Fruit fly (Drosophila melanogaster): ENCODE measurements around the gene pes.
A peak's percentile ranks its signal among the peaks of the same experiment; 100 is the strongest.

The pes gene

dm6 chr2L:8007160-8007876, 13.3 kb upstream of the pes start, which contains the start of gene Spn28Dc (continued):
- TF ChIP-seq CG3032 (tag; optimal IDR thresholded peaks at IDR 0.05), result no peak
- no peak for TF ChIP-seq Sox15 (GFP tag; optimal IDR thresholded peaks at IDR 0.05)
- TF ChIP-seq Ets21C (GFP tag; optimal IDR thresholded peaks at IDR 0.05), result no peak
- no peak for TF ChIP-seq fd85E (GFP tag; optimal IDR thresholded peaks at IDR 0.05)
- TF ChIP-seq CG8119 (GFP tag; IDR thresholded peaks at IDR 0.05), result no peak
- TF ChIP-seq CG6276 (GFP tag; optimal IDR thresholded peaks at IDR 0.05), result no peak
- no peak for TF ChIP-seq achi (GFP tag; optimal IDR thresholded peaks at IDR 0.05)
- TF ChIP-seq Hr38 (GFP tag; optimal IDR thresholded peaks at IDR 0.05), result no peak
- peak; percentile 64 for TF ChIP-seq CG9139 (GFP tag; optimal IDR thresholded peaks at IDR 0.05)
- TF ChIP-seq CG8632 (GFP tag; optimal IDR thresholded peaks at IDR 0.05), result no peak
- no peak for TF ChIP-seq dac (GFP tag; optimal IDR thresholded peaks at IDR 0.05)
- no peak for TF ChIP-seq Gug (GFP tag; IDR thresholded peaks at IDR 0.05)
- no peak for TF ChIP-seq spab (GFP tag; optimal IDR thresholded peaks at IDR 0.05)
- no peak for TF ChIP-seq CG11902 (GFP tag; optimal IDR thresholded peaks at IDR 0.05)
- TF ChIP-seq CG16779 (tag; optimal IDR thresholded peaks at IDR 0.05), result peak; percentile 60
- no peak for TF ChIP-seq CG11294 (GFP tag; IDR thresholded peaks at IDR 0.05)
- TF ChIP-seq Lpt (GFP tag; optimal IDR thresholded peaks at IDR 0.05), result no peak
- no peak for TF ChIP-seq CG8319 (GFP tag; optimal IDR thresholded peaks at IDR 0.05)

- no peak for TF ChIP-seq CG6854 (GFP tag; optimal IDR thresholded peaks at IDR 0.05)
- peak; percentile 95 for TF ChIP-seq Eip78C (GFP tag)
- TF ChIP-seq CG31627 (GFP tag; optimal IDR thresholded peaks at IDR 0.05), result peak; percentile 25
- TF ChIP-seq CG6792 (GFP tag; optimal IDR thresholded peaks at IDR 0.05), result peak; percentile 15
- TF ChIP-seq Lpt (GFP tag; optimal IDR thresholded peaks at IDR 0.05), result peak; percentile 34
- TF ChIP-seq esn (GFP tag; optimal IDR thresholded peaks at IDR 0.05), result peak; percentile 55
- no peak for TF ChIP-seq Eip93F (GFP tag; optimal IDR thresholded peaks at IDR 0.05)
- TF ChIP-seq CG16779 (tag; optimal IDR thresholded peaks at IDR 0.05), result peak; percentile 5
- peak; percentile 72 for TF ChIP-seq CG10669 (GFP tag; optimal IDR thresholded peaks at IDR 0.05)
- TF ChIP-seq acj6 (GFP tag; optimal IDR thresholded peaks at IDR 0.05), result peak; percentile 48
- TF ChIP-seq fkh (GFP tag; optimal IDR thresholded peaks at IDR 0.05), result no peak
- peak; percentile 56 for TF ChIP-seq CG32006 (GFP tag; optimal IDR thresholded peaks at IDR 0.05)
- peak; percentile 20 for TF ChIP-seq CG4318 (GFP tag; optimal IDR thresholded peaks at IDR 0.05)
- peak; percentile 71 for TF ChIP-seq CG6808 (GFP tag; optimal IDR thresholded peaks at IDR 0.05)
- peak; percentile 15 for TF ChIP-seq CG8632 (GFP tag; optimal IDR thresholded peaks at IDR 0.05)
- TF ChIP-seq CG7368 (GFP tag; optimal IDR thresholded peaks at IDR 0.05), result peak; percentile 60
- TF ChIP-seq salr (GFP tag; optimal IDR thresholded peaks at IDR 0.05), result peak in 1 of 2 experiments; percentile 14
- peak; percentile 42 for TF ChIP-seq Sox14 (GFP tag; optimal IDR thresholded peaks at IDR 0.05)
- peak; percentile 64 for TF ChIP-seq OdsH (GFP tag; optimal IDR thresholded peaks at IDR 0.05)
- peak; percentile 34 for TF ChIP-seq CG34406 (GFP tag; optimal IDR thresholded peaks at IDR 0.05)
- TF ChIP-seq CG6163 (GFP tag; IDR thresholded peaks at IDR 0.05), result peak; percentile 49
- TF ChIP-seq CG8119 (GFP tag; IDR thresholded peaks at IDR 0.05), result peak; percentile 76
- TF ChIP-seq CG6276 (GFP tag; optimal IDR thresholded peaks at IDR 0.05), result peak; percentile 66
- TF ChIP-seq svp (GFP tag), result peak; percentile 86
- TF ChIP-seq Eip75B (GFP tag; optimal IDR thresholded peaks at IDR 0.05), result peak; percentile 71
- peak; percentile 55 for TF ChIP-seq Smox (GFP tag; optimal IDR thresholded peaks at IDR 0.05)
- peak; percentile 61 for TF ChIP-seq pdm3 (GFP tag; optimal IDR thresholded peaks at IDR 0.05)
- TF ChIP-seq CG10631 (GFP tag; optimal IDR thresholded peaks at IDR 0.05), result peak; percentile 38
- TF ChIP-seq fd59A (GFP tag; optimal IDR thresholded peaks at IDR 0.05), result peak; percentile 53
- TF ChIP-seq CG1621 (tag; optimal IDR thresholded peaks at IDR 0.05), result peak; percentile 57
- peak; percentile 24; the same call in 1 of the 2 replicates for TF ChIP-seq CG11294 (GFP tag; IDR thresholded peaks at IDR 0.05)
- peak; percentile 46 for TF ChIP-seq Hr39 (GFP tag; optimal IDR thresholded peaks at IDR 0.05)
- no peak; the same call in 2 of the 3 replicates for TF ChIP-seq eg (GFP tag; IDR thresholded peaks at IDR 0.05)
- TF ChIP-seq CG3919 (GFP tag; optimal IDR thresholded peaks at IDR 0.05), result peak; percentile 75
- no peak for TF ChIP-seq Blimp-1 (GFP tag; optimal IDR thresholded peaks at IDR 0.05)
- no peak for TF ChIP-seq dac (GFP tag; optimal IDR thresholded peaks at IDR 0.05)
- TF ChIP-seq CG9139 (GFP tag; optimal IDR thresholded peaks at IDR 0.05), result peak; percentile 35
- peak; percentile 2 for TF ChIP-seq Sox102F (GFP tag; optimal IDR thresholded peaks at IDR 0.05)
- peak; percentile 33 for TF ChIP-seq Ets96B (tag; optimal IDR thresholded peaks at IDR 0.05)
Measured at dm6 chr2L:8006038-8006437, 12.1 kb upstream of the pes start.

Data from whole organism, prepupa.